Fruit fly (Drosophila melanogaster) whole organism, embryonic: ENCODE measurements around the gene CG43618.

ENCODE experiments used
- Bdp1 ChIP-seq: fragments of 200-800 bp; sonication (Bioruptor generic); optimal IDR thresholded peaks from 3 replicates; lab custom pipeline; 2016; ENCODE audit warnings: missing biosample characterization, missing genetic modification characterization
- CG11085 ChIP-seq: fragments of 200-800 bp; sonication (Bioruptor generic); IDR thresholded peaks from 2 replicates; pipeline ENCODE4 v1.3.6; 2022; ENCODE audit warnings: missing biosample characterization, missing genetic modification characterization
- CG11247 ChIP-seq: fragments of 200-800 bp; sonication (Bioruptor generic); IDR thresholded peaks from 2 replicates; pipeline ENCODE4 v1.3.6; 2022; ENCODE audit warnings: missing biosample characterization, missing genetic modification characterization
- CG11695 ChIP-seq: fragments of 200-800 bp; sonication (Bioruptor generic); IDR thresholded peaks from 3 replicates; pipeline ENCODE4 v1.3.6; 2022; ENCODE audit warnings: missing biosample characterization, missing genetic modification characterization
- CG12659 ChIP-seq: fragments of 200-800 bp; sonication (Bioruptor generic); optimal IDR thresholded peaks from 3 replicates; lab custom pipeline; 2017; ENCODE audit warnings: mild to moderate bottlenecking, missing biosample characterization, missing genetic modification reagents, missing genetic modification characterization
- CG12942 ChIP-seq: fragments of 200-800 bp; sonication (Bioruptor generic); optimal IDR thresholded peaks from 3 replicates; lab custom pipeline; 2016; ENCODE audit warnings: missing biosample characterization, missing genetic modification characterization
- CG13296 ChIP-seq: fragments of 200-800 bp; sonication (Bioruptor generic); optimal IDR thresholded peaks from 3 replicates; lab custom pipeline; 2018; ENCODE audit warnings: missing biosample characterization, mild to moderate bottlenecking, missing genetic modification characterization
- CG14014 ChIP-seq: fragments of 200-800 bp; sonication (Bioruptor generic); IDR thresholded peaks from 2 replicates; pipeline ENCODE4 v1.3.6; 2022; ENCODE audit warnings: missing biosample characterization, missing genetic modification characterization
- CG14050 ChIP-seq: fragments of 200-800 bp; sonication (Bioruptor generic); IDR thresholded peaks from 3 replicates; pipeline ENCODE4 v1.3.6; 2022; ENCODE audit warnings: missing biosample characterization, missing genetic modification characterization
- CG15269 ChIP-seq: fragments of 200-800 bp; sonication (Bioruptor generic); optimal IDR thresholded peaks from 2 replicates; lab custom pipeline; 2018; ENCODE audit warnings: missing biosample characterization, mild to moderate bottlenecking, missing genetic modification characterization, moderate library complexity
- CG1832 ChIP-seq: fragments of 200-800 bp; sonication (Bioruptor generic); optimal IDR thresholded peaks from 2 replicates; lab custom pipeline; 2017; ENCODE audit warnings: missing biosample characterization, mild to moderate bottlenecking, missing genetic modification characterization, inconsistent platforms
- CG2120 ChIP-seq: fragments of 200-800 bp; sonication (Bioruptor generic); optimal IDR thresholded peaks from 3 replicates; lab custom pipeline; 2016; ENCODE audit warnings: missing biosample characterization, missing genetic modification characterization
- CG30431 ChIP-seq: fragments of 200-800 bp; sonication (Bioruptor generic); optimal IDR thresholded peaks from 2 replicates; lab custom pipeline; 2017; ENCODE audit warnings: missing biosample characterization, missing genetic modification characterization
- CG32532 ChIP-seq: fragments of 200-800 bp; sonication (Bioruptor generic); IDR thresholded peaks from 2 replicates; pipeline ENCODE4 v1.3.6; 2022; ENCODE audit warnings: missing biosample characterization, missing genetic modification characterization
- CG6175 ChIP-seq: fragments of 200-800 bp; sonication (Bioruptor generic); IDR thresholded peaks from 3 replicates; pipeline ENCODE4 v1.3.6; 2022; ENCODE audit warnings: missing biosample characterization, missing genetic modification characterization
- CG6765 ChIP-seq: fragments of 200-800 bp; sonication (Bioruptor generic); optimal IDR thresholded peaks from 3 replicates; lab custom pipeline; 2017; ENCODE audit warnings: missing biosample characterization, mild to moderate bottlenecking, missing genetic modification characterization
- CG7556 ChIP-seq: fragments of 200-800 bp; sonication (Bioruptor generic); optimal IDR thresholded peaks from 2 replicates; lab custom pipeline; 2017; ENCODE audit warnings: missing biosample characterization, mild to moderate bottlenecking, missing genetic modification characterization
- CG7839 ChIP-seq: fragments of 200-800 bp; sonication (Bioruptor generic); optimal IDR thresholded peaks from 3 replicates; lab custom pipeline; 2018; ENCODE audit warnings: missing biosample characterization, mild to moderate bottlenecking, missing genetic modification characterization, moderate library complexity
- CG8290 ChIP-seq, 3 experiments: fragments of 200-800 bp; sonication (Bioruptor generic); optimal IDR thresholded peaks; 2 replicates each; lab custom pipeline; 2016 to 2019; ENCODE audit warnings: missing biosample characterization in 3 of 3, missing genetic modification characterization in 3 of 3, mild to moderate bottlenecking in 2 of 3, moderate library complexity in 1 of 3
- Dll ChIP-seq: fragments of 200-800 bp; sonication (Bioruptor generic); IDR thresholded peaks from 4 replicates; pipeline ENCODE4 v1.3.6; 2022; ENCODE audit warnings: missing biosample characterization, missing genetic modification characterization; ENCODE audit not compliant: partially characterized antibody
- E2f1 ChIP-seq: fragments of 200-800 bp; sonication (Bioruptor generic); IDR thresholded peaks from 2 replicates; pipeline ENCODE4 v1.3.6; 2022; ENCODE audit warnings: missing biosample characterization, missing genetic modification characterization
- Fer2 ChIP-seq: fragments of 200-800 bp; sonication (Bioruptor generic); optimal IDR thresholded peaks from 2 replicates; lab custom pipeline; 2018; ENCODE audit warnings: missing biosample characterization, mild to moderate bottlenecking, missing genetic modification characterization, moderate library complexity
- Jarid2 ChIP-seq: fragments of 200-800 bp; sonication (Bioruptor generic); optimal IDR thresholded peaks from 3 replicates; lab custom pipeline; 2017; ENCODE audit warnings: mild to moderate bottlenecking, missing biosample characterization, missing genetic modification reagents, missing genetic modification characterization
- Nf-YA ChIP-seq: fragments of 200-800 bp; sonication (Bioruptor generic); IDR thresholded peaks from 2 replicates; pipeline ENCODE4 v1.3.6; 2022; ENCODE audit warnings: missing biosample characterization, missing genetic modification characterization
- Opbp ChIP-seq: fragments of 200-800 bp; sonication (Bioruptor generic); IDR thresholded peaks from 3 replicates; pipeline ENCODE4 v1.3.6; 2022; ENCODE audit warnings: missing biosample characterization, missing genetic modification characterization; ENCODE audit not compliant: partially characterized antibody
- Sox100B ChIP-seq: fragments of 200-800 bp; sonication (Bioruptor generic); optimal IDR thresholded peaks from 3 replicates; lab custom pipeline; 2018; ENCODE audit warnings: missing biosample characterization, mild to moderate bottlenecking, missing genetic modification characterization
- Sox102F ChIP-seq: fragments of 200-800 bp; sonication (Bioruptor generic); optimal IDR thresholded peaks from 2 replicates; lab custom pipeline; 2018; ENCODE audit warnings: missing biosample characterization, mild to moderate bottlenecking, missing genetic modification characterization, moderate library complexity
- Tbp ChIP-seq: fragments of >200 bp; optimal IDR thresholded peaks from 2 replicates; lab custom pipeline; 2018; ENCODE audit warnings: missing biosample characterization, missing genetic modification characterization
- ara ChIP-seq: fragments of 200-800 bp; sonication (Bioruptor generic); IDR thresholded peaks from 2 replicates; pipeline ENCODE4 v1.3.6; 2022; ENCODE audit warnings: missing biosample characterization, missing genetic modification characterization
- ci ChIP-seq: fragments of 200-800 bp; sonication (Bioruptor generic); IDR thresholded peaks from 3 replicates; pipeline ENCODE4 v1.3.6; 2022; ENCODE audit warnings: missing biosample characterization, missing genetic modification characterization
- ewg ChIP-seq: fragments of 200-800 bp; sonication (Bioruptor generic); optimal IDR thresholded peaks from 3 replicates; lab custom pipeline; 2017; ENCODE audit warnings: mild to moderate bottlenecking, missing biosample characterization, missing genetic modification reagents, missing genetic modification characterization
- exex ChIP-seq: fragments of 200-800 bp; sonication (Bioruptor generic); optimal IDR thresholded peaks from 4 replicates; lab custom pipeline; 2018; ENCODE audit warnings: missing biosample characterization, mild to moderate bottlenecking, missing genetic modification characterization, moderate library complexity
- fd3F ChIP-seq: fragments of 200-800 bp; sonication (Bioruptor generic); optimal IDR thresholded peaks from 2 replicates; lab custom pipeline; 2018; ENCODE audit warnings: missing biosample characterization, mild to moderate bottlenecking, missing genetic modification characterization, moderate library complexity
- grau ChIP-seq: fragments of 200-800 bp; optimal IDR thresholded peaks from 3 replicates; lab custom pipeline; 2019; ENCODE audit warnings: missing biosample characterization, mild to moderate bottlenecking, missing genetic modification characterization, moderate library complexity
- gt ChIP-seq: fragments of 200-800 bp; sonication (Bioruptor generic); IDR thresholded peaks from 2 replicates; pipeline ENCODE4 v1.3.6; 2022; ENCODE audit warnings: missing biosample characterization, missing genetic modification characterization
- lab ChIP-seq: fragments of 200-800 bp; sonication (Bioruptor generic); optimal IDR thresholded peaks from 3 replicates; lab custom pipeline; 2017; ENCODE audit warnings: missing biosample characterization, missing genetic modification characterization, mild to moderate bottlenecking, moderate library complexity, missing genetic modification reagents
- maf-S ChIP-seq: fragments of 200-800 bp; sonication (Bioruptor generic); optimal IDR thresholded peaks from 2 replicates; lab custom pipeline; 2016; ENCODE audit warnings: missing biosample characterization, missing genetic modification characterization
- org-1 ChIP-seq: fragments of 200-800 bp; sonication (Bioruptor generic); optimal IDR thresholded peaks from 2 replicates; lab custom pipeline; 2017; ENCODE audit warnings: missing biosample characterization, missing genetic modification characterization
- peb ChIP-seq: fragments of 200-800 bp; sonication (Bioruptor generic); IDR thresholded peaks from 2 replicates; pipeline ENCODE4 v1.3.6; 2022; ENCODE audit warnings: missing biosample characterization, missing genetic modification characterization
- phol ChIP-seq: fragments of 200-800 bp; sonication (Bioruptor generic); optimal IDR thresholded peaks from 3 replicates; lab custom pipeline; 2018; ENCODE audit warnings: missing biosample characterization, mild to moderate bottlenecking, missing genetic modification characterization, moderate library complexity
- row ChIP-seq: fragments of 200-800 bp; sonication (Bioruptor generic); IDR thresholded peaks from 3 replicates; pipeline ENCODE4 v1.3.6; 2022; ENCODE audit warnings: missing biosample characterization, missing genetic modification characterization
- run ChIP-seq: fragments of 200-800 bp; sonication (Bioruptor generic); optimal IDR thresholded peaks from 3 replicates; lab custom pipeline; 2018; ENCODE audit warnings: missing biosample characterization, mild to moderate bottlenecking, missing genetic modification characterization
- sc ChIP-seq, 3 experiments: fragments of >200 bp in 2 of 3; fragments of 200-800 bp in 1 of 3; sonication (Bioruptor generic) in 1 of 3; optimal IDR thresholded peaks; 2 replicates in 2 of 3; 3 replicates in 1 of 3; lab custom pipeline; 2017; ENCODE audit warnings: mild to moderate bottlenecking in 1 of 3, missing biosample characterization in 1 of 3, missing genetic modification characterization in 1 of 3, missing genetic modification reagents in 1 of 3
- scrt ChIP-seq: fragments of 200-800 bp; sonication (Bioruptor generic); optimal IDR thresholded peaks from 2 replicates; lab custom pipeline; 2018; ENCODE audit warnings: missing biosample characterization, mild to moderate bottlenecking, missing genetic modification characterization, moderate library complexity
- sd ChIP-seq: fragments of 200-800 bp; sonication (Bioruptor generic); optimal IDR thresholded peaks from 3 replicates; lab custom pipeline; 2018; ENCODE audit warnings: missing biosample characterization, mild to moderate bottlenecking, missing genetic modification characterization, moderate library complexity
- slbo ChIP-seq: fragments of 200-800 bp; sonication (Bioruptor generic); IDR thresholded peaks from 2 replicates; pipeline ENCODE4 v1.3.6; 2022; ENCODE audit warnings: missing biosample characterization, missing genetic modification characterization
- sr ChIP-seq: fragments of 200-800 bp; sonication (Bioruptor generic); IDR thresholded peaks from 3 replicates; pipeline ENCODE4 v1.3.6; 2022; ENCODE audit warnings: missing biosample characterization, missing genetic modification characterization
- stc ChIP-seq: fragments of 200-800 bp; sonication (Bioruptor generic); IDR thresholded peaks from 2 replicates; pipeline ENCODE4 v1.3.6; 2022; ENCODE audit warnings: missing biosample characterization, missing genetic modification characterization
- trem ChIP-seq: fragments of 200-800 bp; optimal IDR thresholded peaks from 3 replicates; lab custom pipeline; 2019; ENCODE audit warnings: missing biosample characterization, mild to moderate bottlenecking, missing genetic modification characterization, moderate library complexity
- zfh1 ChIP-seq: fragments of 200-800 bp; sonication (Bioruptor generic); IDR thresholded peaks from 3 replicates; pipeline ENCODE4 v1.3.6; 2022; ENCODE audit warnings: missing biosample characterization, missing genetic modification characterization

The CG43618 gene

DNA sequence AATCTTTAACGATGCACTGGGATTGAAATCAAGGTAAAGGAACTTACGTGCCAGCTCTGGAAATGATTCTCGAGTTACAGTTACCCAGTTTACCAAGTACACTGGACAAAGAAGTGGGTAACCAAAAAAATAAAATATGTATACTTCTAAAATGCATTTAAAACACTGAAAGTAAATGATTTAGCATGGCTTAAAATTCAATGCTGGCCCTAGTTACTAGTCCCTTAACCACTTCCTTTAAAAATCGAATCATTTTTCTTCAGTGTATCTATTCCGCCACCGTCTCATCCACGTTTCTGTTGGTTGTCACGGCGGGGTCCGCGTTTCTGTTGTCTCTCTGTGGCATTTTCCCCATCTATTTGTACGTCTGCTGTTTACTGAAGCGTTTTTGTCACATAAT is 23.7 kb downstream of the CG43618 start (continued):
- TF ChIP-seq lab (GFP tag; lab: Kevin White, UChicago), result peak; percentile 67
- peak; percentile 59 for TF ChIP-seq slbo
- TF ChIP-seq CG32532 (GFP tag; lab: Robert Waterston, UW), result peak; percentile 33; the same call in 1 of the 2 replicates
- no peak for TF ChIP-seq maf-S (GFP tag; lab: Kevin White, UChicago)
- peak; percentile 38 for TF ChIP-seq grau (tag; lab: Kevin White, UChicago)
- TF ChIP-seq Bdp1 (GFP tag; lab: Kevin White, UChicago), result no peak
- peak; percentile 56 for TF ChIP-seq CG7839 (tag; lab: Kevin White, UChicago)
- TF ChIP-seq ara (GFP tag; lab: Robert Waterston, UW), result peak; percentile 60
- no peak for TF ChIP-seq Dll (GFP tag; lab: Robert Waterston, UW)
- no peak for TF ChIP-seq phol
- no peak for TF ChIP-seq sr (GFP tag; lab: Robert Waterston, UW)
- TF ChIP-seq Opbp (GFP tag; lab: Robert Waterston, UW), result no peak
- peak; percentile 52 for TF ChIP-seq CG15269 (tag; lab: Kevin White, UChicago)
- TF ChIP-seq CG7556 (GFP tag; lab: Kevin White, UChicago), result peak; percentile 34
- TF ChIP-seq peb (GFP tag; lab: Robert Waterston, UW), result 0 out of 2 replicates have a peak, but pooled peaks have one; percentile 9
- no peak for TF ChIP-seq CG12942 (GFP tag; lab: Kevin White, UChicago)
- TF ChIP-seq CG2120 (GFP tag; lab: Kevin White, UChicago), result peak; percentile 63
- no peak for TF ChIP-seq gt (GFP tag; lab: Robert Waterston, UW)
- TF ChIP-seq stc (GFP tag; lab: Robert Waterston, UW), result peak; percentile 46; the same call in 1 of the 2 replicates
- TF ChIP-seq CG6765 (GFP tag; lab: Kevin White, UChicago), result no peak
- TF ChIP-seq CG11247 (GFP tag; lab: Robert Waterston, UW), result no peak
- peak; percentile 28; the same call in 1 of the 2 replicates for TF ChIP-seq CG14014 (GFP tag; lab: Robert Waterston, UW)
- no peak for TF ChIP-seq ci
- peak; percentile 54; the same call in 1 of the 3 replicates for TF ChIP-seq row (GFP tag; lab: Robert Waterston, UW)
- peak; percentile 20 for TF ChIP-seq CG13296 (GFP tag; lab: Kevin White, UChicago)
- TF ChIP-seq run (tag; lab: Kevin White, UChicago), result no peak
- TF ChIP-seq org-1 (GFP tag; lab: Kevin White, UChicago), result peak; percentile 33
- TF ChIP-seq zfh1 (GFP tag; lab: Robert Waterston, UW), result 0 out of 3 replicates have a peak, but pooled peaks have one; percentile 38
- no peak for TF ChIP-seq CG8290 (GFP tag; optimal IDR thresholded peaks at IDR 0.05; lab: Kevin White, UChicago)
- TF ChIP-seq CG8290 (tag; optimal IDR thresholded peaks at IDR 0.05; lab: Kevin White, UChicago), result peak in 1 of 2 experiments; percentile 8
- TF ChIP-seq CG11085 (GFP tag; lab: Robert Waterston, UW), result peak; percentile 7; the same call in 1 of the 2 replicates
- TF ChIP-seq CG11695 (GFP tag; lab: Robert Waterston, UW), result peak; percentile 37; the same call in 1 of the 3 replicates
- peak; percentile 28 for TF ChIP-seq CG30431 (GFP tag; lab: Kevin White, UChicago)
- no peak for TF ChIP-seq E2f1 (GFP tag; lab: Robert Waterston, UW)
- no peak for TF ChIP-seq CG6175 (GFP tag; lab: Robert Waterston, UW)
- peak; percentile 46 for TF ChIP-seq Sox102F
- TF ChIP-seq exex (tag; lab: Kevin White, UChicago), result no peak
- no peak for TF ChIP-seq CG14050 (GFP tag; lab: Robert Waterston, UW)
- TF ChIP-seq sc (optimal IDR thresholded peaks at IDR 0.05; lab: Kevin White, UChicago), result no peak
- TF ChIP-seq sc (GFP tag; optimal IDR thresholded peaks at IDR 0.05; lab: Kevin White, UChicago), result no peak
- TF ChIP-seq trem, result no peak
- no peak for TF ChIP-seq Sox100B (GFP tag; lab: Kevin White, UChicago)
- no peak for TF ChIP-seq fd3F
- no peak for TF ChIP-seq sd (tag; lab: Kevin White, UChicago)
- no peak for TF ChIP-seq CG1832 (GFP tag; lab: Kevin White, UChicago)
- TF ChIP-seq Tbp (GFP tag; lab: Kevin White, UChicago), result no peak
- no peak for TF ChIP-seq Fer2
- TF ChIP-seq scrt (GFP tag; lab: Kevin White, UChicago), result peak; percentile 18
- TF ChIP-seq Nf-YA (GFP tag; lab: Robert Waterston, UW), result no peak
- TF ChIP-seq ewg (GFP tag; lab: Kevin White, UChicago), result no peak
- peak; percentile 2 for TF ChIP-seq CG12659
- TF ChIP-seq Jarid2 (GFP tag; lab: Kevin White, UChicago), result no peak
